Fruit fly (Drosophila melanogaster): ENCODE data around the gene CG33189.

Gene CG33189

DNA sequence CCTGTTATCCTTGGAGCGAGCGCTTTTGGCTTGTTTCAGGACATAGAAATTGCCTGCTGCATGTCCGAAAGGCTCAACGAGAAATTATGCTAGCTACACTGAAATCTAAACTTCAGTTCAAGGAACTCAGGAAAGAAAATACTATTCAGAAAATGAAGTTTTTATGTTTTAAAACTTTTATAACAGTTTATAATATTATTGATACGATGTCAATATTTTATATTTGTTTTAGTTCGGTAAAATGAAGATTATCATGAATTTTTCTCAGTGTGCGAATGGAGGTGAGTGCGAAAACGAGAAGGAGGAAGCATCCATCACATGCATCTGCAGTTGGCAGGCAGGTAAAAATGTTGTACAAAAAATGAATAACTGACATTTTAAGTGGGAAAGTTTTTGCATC, 34.2 kb downstream of the CG33189 start (continued):
- TF ChIP-seq fd102C (GFP tag; optimal IDR thresholded peaks at IDR 0.05) (peak; percentile 25), Bdp1 (GFP tag; optimal IDR thresholded peaks at IDR 0.05) (no peak), fd96Cb (tag; optimal IDR thresholded peaks at IDR 0.05) (peak; percentile 44), toy (GFP tag; IDR thresholded peaks at IDR 0.05) (no peak), gcm2 (GFP tag; optimal IDR thresholded peaks at IDR 0.05) (no peak), CG10267 (tag; optimal IDR thresholded peaks at IDR 0.05) (peak; percentile 62), Six4 (GFP tag; optimal IDR thresholded peaks at IDR 0.05) (peak; percentile 56), CG11695 (GFP tag; IDR thresholded peaks at IDR 0.05) (peak; percentile 57; the same call in 2 of the 3 replicates), lab (GFP tag; optimal IDR thresholded peaks at IDR 0.05) (peak; percentile 59), CG7928 (GFP tag; optimal IDR thresholded peaks at IDR 0.05) (no peak), CG42726 (GFP tag; IDR thresholded peaks at IDR 0.05; ENCODE audit: partially characterized antibody) (no peak), Doc2 (GFP tag; IDR thresholded peaks at IDR 0.05) (no peak), maf-S (GFP tag; optimal IDR thresholded peaks at IDR 0.05) (no peak), gcm (GFP tag; optimal IDR thresholded peaks at IDR 0.05) (peak; percentile 53), ro (GFP tag; IDR thresholded peaks at IDR 0.05) (no peak; the same call in 1 of the 2 replicates), so (GFP tag; IDR thresholded peaks at IDR 0.05) (peak; percentile 65; the same call in 2 of the 3 replicates), dan (GFP tag; IDR thresholded peaks at IDR 0.05) (no peak), CG13296 (GFP tag; optimal IDR thresholded peaks at IDR 0.05) (no peak), CG13894 (tag; optimal IDR thresholded peaks at IDR 0.05) (no peak), CG2129 (GFP tag; IDR thresholded peaks at IDR 0.05; ENCODE audit: partially characterized antibody) (no peak), CG32532 (GFP tag; IDR thresholded peaks at IDR 0.05) (peak; percentile 40; the same call in 1 of the 2 replicates), CG14441 (GFP tag; IDR thresholded peaks at IDR 0.05) (no peak), CG17802 (tag; optimal IDR thresholded peaks at IDR 0.05) (no peak), sens-2 (GFP tag; IDR thresholded peaks at IDR 0.05) (peak; percentile 39; the same call in 1 of the 2 replicates), Nf-YB (GFP tag; optimal IDR thresholded peaks at IDR 0.05) (peak; percentile 40), Bgb (GFP tag; IDR thresholded peaks at IDR 0.05; ENCODE audit: partially characterized antibody) (no peak), chn (GFP tag; optimal IDR thresholded peaks at IDR 0.05) (peak; percentile 49), CG15601 (tag; optimal IDR thresholded peaks at IDR 0.05) (peak; percentile 55), gce (GFP tag; IDR thresholded peaks at IDR 0.05) (0 out of 3 replicates have a peak, but pooled peaks have one; percentile 26), bbx (GFP tag; IDR thresholded peaks at IDR 0.05; ENCODE audit: partially characterized antibody) (no peak), Sin3A (optimal IDR thresholded peaks at IDR 0.05) (no peak), bsh (GFP tag; optimal IDR thresholded peaks at IDR 0.05) (peak in 1 of 2 experiments; percentile 75), fru (optimal IDR thresholded peaks at IDR 0.05) (no peak), CG3281 (GFP tag; optimal IDR thresholded peaks at IDR 0.05) (peak; percentile 38), CG7987 (GFP tag; optimal IDR thresholded peaks at IDR 0.05) (no peak), Hr78 (GFP tag; optimal IDR thresholded peaks at IDR 0.05) (no peak), CG1647 (GFP tag; optimal IDR thresholded peaks at IDR 0.05) (peak; percentile 23), CG31224 (GFP tag; IDR thresholded peaks at IDR 0.05) (peak; percentile 47; the same call in 1 of the 2 replicates), NC2α (GFP tag; optimal IDR thresholded peaks at IDR 0.05) (no peak), klu (GFP tag; IDR thresholded peaks at IDR 0.05) (0 out of 2 replicates have a peak, but pooled peaks have one; percentile 33), CG18476 (GFP tag; optimal IDR thresholded peaks at IDR 0.05) (peak; percentile 44), tna (GFP tag; IDR thresholded peaks at IDR 0.05; ENCODE audit: partially characterized antibody) (no peak), CG7745 (tag; optimal IDR thresholded peaks at IDR 0.05) (no peak), CG7357 (GFP tag; IDR thresholded peaks at IDR 0.05) (no peak), B-H2 (GFP tag; optimal IDR thresholded peaks at IDR 0.05) (no peak), CG4730 (GFP tag; IDR thresholded peaks at IDR 0.05) (peak; percentile 40; the same call in 1 of the 2 replicates), CG10565 (GFP tag; optimal IDR thresholded peaks at IDR 0.05) (no peak), usp (GFP tag; optimal IDR thresholded peaks at IDR 0.05) (no peak), CG6689 (GFP tag; IDR thresholded peaks at IDR 0.05) (peak; percentile 63), ssp (GFP tag; IDR thresholded peaks at IDR 0.05) (peak; percentile 30; the same call in 1 of the 2 replicates), Lim3 (GFP tag; IDR thresholded peaks at IDR 0.05) (no peak)

Measured in whole organism, embryonic.